Worm (Caenorhabditis elegans): ENCODE data around the gene F54F12.2.

DNA sequence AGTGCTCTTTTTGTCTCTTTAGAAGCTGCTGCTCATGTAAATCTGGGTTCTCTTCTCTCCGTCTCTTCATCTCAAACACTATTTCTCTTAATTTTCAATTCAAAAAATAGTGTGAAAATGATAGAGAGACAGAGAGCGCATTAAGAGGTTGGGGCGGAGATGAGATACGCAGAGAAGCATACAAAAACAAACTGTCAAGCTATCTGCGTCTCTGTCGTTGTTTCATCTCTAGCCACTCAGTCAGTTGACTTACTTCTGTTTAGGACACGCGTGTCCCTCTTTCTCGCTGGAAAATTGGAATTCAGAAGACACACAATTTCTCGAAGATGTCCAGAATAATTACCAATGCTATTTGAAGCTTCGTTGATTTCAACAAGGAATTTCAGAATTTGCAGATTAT is 21.3 kb downstream of the F54F12.2 start:
- TF ChIP-seq nhr-111 (GFP tag; optimal IDR thresholded peaks at IDR 0.05): no peak
- no peak for TF ChIP-seq nhr-237 (tag; optimal IDR thresholded peaks at IDR 0.05)
- TF ChIP-seq zfp-2 (tag; optimal IDR thresholded peaks at IDR 0.05): peak; percentile 4
- no peak for TF ChIP-seq fos-1 (tag; optimal IDR thresholded peaks at IDR 0.05)
- no peak for TF ChIP-seq Y105C5A.15 (GFP tag; IDR thresholded peaks at IDR 0.05)
- TF ChIP-seq nhr-77 (tag; optimal IDR thresholded peaks at IDR 0.05): peak; percentile 67
